Fruit fly (Drosophila melanogaster) whole organism, prepupa: ENCODE results near the gene al.

ENCODE experiments used
- Blimp-1 ChIP-seq: fragments of 200-800 bp; sonication (Bioruptor generic); optimal IDR thresholded peaks from 3 replicates; lab custom pipeline; 2017; ENCODE audit warnings: missing biosample characterization, missing genetic modification characterization, mild to moderate bottlenecking, moderate library complexity, missing genetic modification reagents
- CG32006 ChIP-seq: fragments of 200-800 bp; sonication (Bioruptor generic); optimal IDR thresholded peaks from 3 replicates; lab custom pipeline; 2017; ENCODE audit warnings: missing biosample characterization, mild to moderate bottlenecking, missing genetic modification characterization
- CG6854 ChIP-seq: fragments of 200-800 bp; sonication (Bioruptor generic); optimal IDR thresholded peaks from 2 replicates; lab custom pipeline; 2017; ENCODE audit warnings: missing biosample characterization, mild to moderate bottlenecking, missing genetic modification characterization
- dsx ChIP-seq: fragments of 200-800 bp; optimal IDR thresholded peaks from 3 replicates; lab custom pipeline; 2019; ENCODE audit warnings: missing biosample characterization, mild to moderate bottlenecking, missing genetic modification characterization, moderate library complexity; ENCODE audit not compliant: poor library complexity, severe bottlenecking
- esn ChIP-seq: fragments of 200-800 bp; sonication (Bioruptor generic); optimal IDR thresholded peaks from 2 replicates; lab custom pipeline; 2016; ENCODE audit warnings: missing biosample characterization, mild to moderate bottlenecking, missing genetic modification characterization, moderate library complexity
- spab ChIP-seq: fragments of 200-800 bp; sonication (Bioruptor generic); optimal IDR thresholded peaks from 2 replicates; lab custom pipeline; 2017; ENCODE audit warnings: missing biosample characterization, mild to moderate bottlenecking, missing genetic modification characterization, missing genetic modification reagents

DNA sequence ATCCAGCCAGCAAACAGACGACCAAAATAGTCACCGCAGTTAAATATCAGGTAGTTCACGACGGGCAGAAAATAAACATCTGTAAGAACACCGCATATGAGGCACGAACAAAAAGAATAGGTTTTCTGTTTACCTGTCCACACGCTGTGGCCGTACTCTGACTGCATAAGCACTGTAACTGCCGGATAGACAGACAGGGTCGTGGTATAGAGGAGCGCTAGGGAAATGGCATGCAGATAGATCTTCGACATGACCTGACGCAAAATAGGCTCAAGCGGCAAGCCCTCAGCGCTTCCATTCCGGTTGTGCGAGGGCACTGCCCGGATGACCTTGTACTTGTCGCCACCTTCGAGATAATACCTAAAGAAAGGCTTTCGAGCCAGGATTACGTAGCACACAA is 21.7 kb upstream of the al start:
- TF ChIP-seq spab (GFP tag; lab: Kevin White, UChicago), result no peak
- TF ChIP-seq CG6854 (GFP tag; lab: Kevin White, UChicago), result no peak
- TF ChIP-seq dsx (GFP tag; lab: Kevin White, UChicago), result no peak
- TF ChIP-seq Blimp-1 (GFP tag; lab: Kevin White, UChicago), result no peak
- no peak for TF ChIP-seq CG32006 (GFP tag; lab: Kevin White, UChicago)
- no peak for TF ChIP-seq esn (GFP tag; lab: Kevin White, UChicago)
